Worm (Caenorhabditis elegans) whole organism, L4 larva: ENCODE results near the gene F40C5.1.

Experiments
- F10B5.3 ChIP-seq: sonication (generic microtip); optimal IDR thresholded peaks from 2 replicates; lab custom pipeline; 2016; ENCODE audit warnings: mild to moderate bottlenecking, missing genetic modification characterization, missing compliant biosample characterization
- arid-1 ChIP-seq: fragments of 200-800 bp; sonication (Bioruptor generic); conservative IDR thresholded peaks from 2 replicates; pipeline ENCODE4 v1.3.6; 2022; ENCODE audit warnings: missing genetic modification reagents, missing genetic modification characterization, missing compliant biosample characterization
- ceh-82 ChIP-seq: sonication (generic microtip); optimal IDR thresholded peaks from 2 replicates; lab custom pipeline; 2017; ENCODE audit warnings: missing biosample characterization, missing genetic modification characterization
- cey-2 ChIP-seq: sonication (generic microtip); optimal IDR thresholded peaks from 3 replicates; lab custom pipeline; 2017; ENCODE audit warnings: missing genetic modification characterization, mild to moderate bottlenecking, missing compliant biosample characterization, antibody characterized with exemption, borderline replicate concordance; ENCODE audit not compliant: insufficient read depth
- duxl-1 ChIP-seq: sonication (generic microtip); optimal IDR thresholded peaks from 2 replicates; lab custom pipeline; 2016; ENCODE audit warnings: mild to moderate bottlenecking, missing genetic modification characterization, moderate library complexity, missing compliant biosample characterization; ENCODE audit not compliant: poor library complexity
- fkh-10 ChIP-seq: fragments of 150-350 bp; optimal IDR thresholded peaks from 2 replicates; lab custom pipeline; 2014; ENCODE audit warnings: missing biosample characterization, missing genetic modification reagents, missing genetic modification characterization
- gei-8 ChIP-seq: fragments of 200-800 bp; sonication (Bioruptor generic); optimal IDR thresholded peaks from 2 replicates; lab custom pipeline; 2018; ENCODE audit warnings: mild to moderate bottlenecking, missing genetic modification characterization, missing compliant biosample characterization
- jun-1 ChIP-seq: fragments of 150-350 bp; optimal IDR thresholded peaks from 2 replicates; lab custom pipeline; 2014; ENCODE audit warnings: missing biosample characterization, missing genetic modification reagents, missing genetic modification characterization
- mdl-1 ChIP-seq, 2 experiments: fragments of 150-350 bp in 1 of 2; sonication (generic microtip) in 1 of 2; optimal IDR thresholded peaks; 2 replicates each; lab custom pipeline; 2014 to 2017; ENCODE audit warnings: missing biosample characterization in 2 of 2, missing genetic modification characterization in 2 of 2
- nhr-76 ChIP-seq: fragments of 150-350 bp; optimal IDR thresholded peaks from 2 replicates; lab custom pipeline; 2014; ENCODE audit warnings: missing biosample characterization, missing genetic modification characterization
- nhr-77 ChIP-seq: fragments of 150-350 bp; optimal IDR thresholded peaks from 2 replicates; lab custom pipeline; 2014; ENCODE audit warnings: missing biosample characterization, missing genetic modification characterization
- pqm-1 ChIP-seq: sonication (generic microtip); optimal IDR thresholded peaks from 2 replicates; lab custom pipeline; 2017; ENCODE audit warnings: missing biosample characterization, missing genetic modification characterization
- unc-130 ChIP-seq: sonication (generic microtip); optimal IDR thresholded peaks from 2 replicates; lab custom pipeline; 2016; ENCODE audit warnings: missing genetic modification reagents, missing genetic modification characterization, missing compliant biosample characterization
- ztf-11 ChIP-seq: fragments of 150-350 bp; optimal IDR thresholded peaks from 2 replicates; lab custom pipeline; 2014; ENCODE audit warnings: missing biosample characterization, missing genetic modification characterization

ce11 chrV:3551765-3552164, 20.7 kb upstream of the F40C5.1 start, which contains the start of gene grl-28:
- no peak for TF ChIP-seq ztf-11 (tag; lab: Kevin White, UChicago)
- no peak for TF ChIP-seq arid-1 (GFP tag; lab: Robert Waterston, UW)
- no peak for TF ChIP-seq nhr-77
- no peak for TF ChIP-seq pqm-1 (tag; lab: Kevin White, UChicago)
- no peak for TF ChIP-seq unc-130 (GFP tag; lab: Kevin White, UChicago)
- TF ChIP-seq nhr-76, result no peak
- TF ChIP-seq cey-2 (tag; lab: Kevin White, UChicago), result no peak
- TF ChIP-seq F10B5.3, result no peak
- no peak for TF ChIP-seq ceh-82 (tag; lab: Kevin White, UChicago)
- TF ChIP-seq jun-1 (tag; lab: Kevin White, UChicago), result no peak
- no peak for TF ChIP-seq duxl-1
- TF ChIP-seq mdl-1 (tag; optimal IDR thresholded peaks at IDR 0.05; lab: Kevin White, UChicago), result no peak
- TF ChIP-seq fkh-10 (GFP tag; lab: Kevin White, UChicago), result no peak
- TF ChIP-seq gei-8 (GFP tag; lab: Kevin White, UChicago), result no peak
